Worm (Caenorhabditis elegans): ENCODE measurements around the gene Y42A5A.1.
A peak's percentile ranks its signal among the peaks of the same experiment; 100 is the strongest.

Gene Y42A5A.1

DNA sequence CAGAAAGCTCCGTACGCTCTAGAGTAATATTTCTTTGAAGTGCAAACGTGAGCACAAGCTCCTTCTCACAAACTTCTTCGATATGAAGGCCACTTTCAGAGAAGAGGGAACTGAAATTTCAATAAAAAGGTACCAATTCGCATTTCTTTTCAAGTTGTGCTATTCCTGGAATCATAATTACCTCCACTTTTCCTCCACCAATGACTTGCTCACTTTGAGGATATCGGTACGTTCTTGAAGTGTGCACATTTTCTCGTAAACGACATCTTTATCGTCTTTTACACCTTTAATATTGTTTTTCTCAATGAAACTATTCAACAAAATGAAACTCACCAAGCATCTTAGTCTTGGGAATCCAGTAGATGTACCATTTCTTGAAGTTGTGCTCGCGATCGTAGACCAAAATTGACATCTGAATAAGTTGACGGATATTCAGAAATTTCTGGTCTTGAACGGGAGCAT is 31.6 kb downstream of the Y42A5A.1 start, which contains the start of gene scb-1 (continued):
- TF ChIP-seq mcd-1 (GFP tag; IDR thresholded peaks at IDR 0.05) (no peak), atf-7 (tag; optimal IDR thresholded peaks at IDR 0.05) (no peak), dpff-1 (tag; optimal IDR thresholded peaks at IDR 0.05) (peak; percentile 72), sptf-2 (GFP tag; optimal IDR thresholded peaks at IDR 0.05) (no peak), lag-1 (GFP tag; IDR thresholded peaks at IDR 0.05) (no peak), B0019.2 (GFP tag; conservative IDR thresholded peaks at IDR 0.05) (no peak), pbrm-1 (GFP tag; IDR thresholded peaks at IDR 0.05) (peak; percentile 8; the same call in 1 of the 2 replicates), nfyb-1 (GFP tag; IDR thresholded peaks at IDR 0.05) (0 out of 2 replicates have a peak, but pooled peaks have one; percentile 18), snpc-4 (GFP tag; optimal IDR thresholded peaks at IDR 0.05) (no peak), snpc-4 (tag; optimal IDR thresholded peaks at IDR 0.05) (no peak)

DNA sequence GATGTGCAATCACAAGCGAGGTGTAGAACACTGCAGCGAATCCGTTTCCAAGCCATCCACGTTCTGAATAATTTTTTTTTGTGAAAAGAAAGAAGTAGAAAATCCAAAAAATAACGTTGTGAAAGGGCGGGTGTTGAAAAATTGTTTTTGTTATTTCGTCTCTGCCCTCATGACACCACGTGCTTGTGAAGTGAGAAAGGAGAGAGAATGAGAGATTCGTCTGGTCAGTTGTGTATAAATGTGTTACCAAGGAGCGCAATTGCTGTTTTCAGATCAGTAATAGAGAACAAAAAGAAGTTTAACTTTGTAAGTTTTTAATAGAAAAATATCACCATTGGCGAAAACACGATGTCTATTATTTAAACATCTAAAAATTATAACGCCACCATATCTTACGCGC is 33.5 kb downstream of the Y42A5A.1 start:
- TF ChIP-seq mes-4 (tag; optimal IDR thresholded peaks at IDR 0.05) = no peak
- no peak for TF ChIP-seq ztf-6 (GFP tag; IDR thresholded peaks at IDR 0.05)
- TF ChIP-seq K12H6.12 (tag; optimal IDR thresholded peaks at IDR 0.05) = peak; percentile 19
- no peak for TF ChIP-seq Y56A3A.18 (GFP tag; IDR thresholded peaks at IDR 0.05)
- no peak for TF ChIP-seq F39B2.1 (GFP tag; IDR thresholded peaks at IDR 0.05)
- no peak for TF ChIP-seq B0035.1 (tag; optimal IDR thresholded peaks at IDR 0.05)
- no peak for TF ChIP-seq T07F8.4 (tag; optimal IDR thresholded peaks at IDR 0.05)
- no peak for TF ChIP-seq F49E8.2 (tag; optimal IDR thresholded peaks at IDR 0.05; ENCODE audit: insufficient read depth)
- no peak for TF ChIP-seq hrde-1 (tag; optimal IDR thresholded peaks at IDR 0.05; ENCODE audit: borderline replicate concordance)
- no peak for TF ChIP-seq rpc-1 (optimal IDR thresholded peaks at IDR 0.05)
- TF ChIP-seq rpc-1 (tag; optimal IDR thresholded peaks at IDR 0.05) = no peak
- TF ChIP-seq lin-35 (GFP tag; optimal IDR thresholded peaks at IDR 0.05) = peak in 1 of 3 experiments; percentile 42
- no peak for TF ChIP-seq mcd-1 (GFP tag; IDR thresholded peaks at IDR 0.05)
- TF ChIP-seq snpc-1.1 (tag; optimal IDR thresholded peaks at IDR 0.05; ENCODE audit: insufficient read depth) = no peak
- TF ChIP-seq F33H1.4 (GFP tag; IDR thresholded peaks at IDR 0.05) = no peak
- no peak for TF ChIP-seq F10E7.11 (tag; optimal IDR thresholded peaks at IDR 0.05)
- peak; percentile 11 for TF ChIP-seq tbp1 (GFP tag; optimal IDR thresholded peaks at IDR 0.05)
- no peak for TF ChIP-seq cebp-1 (GFP tag; IDR thresholded peaks at IDR 0.05)
- TF ChIP-seq cebp-1 (tag; optimal IDR thresholded peaks at IDR 0.05) = peak; percentile 41
- no peak for TF ChIP-seq Y67H2A.10 (GFP tag; conservative IDR thresholded peaks at IDR 0.05)
- peak; percentile 19 for TF ChIP-seq attf-5 (GFP tag; optimal IDR thresholded peaks at IDR 0.05)
- TF ChIP-seq egrh-3 (GFP tag; IDR thresholded peaks at IDR 0.05) = no peak
- no peak for TF ChIP-seq ceh-79 (tag; optimal IDR thresholded peaks at IDR 0.05)
- no peak for TF ChIP-seq attf-3 (GFP tag; conservative IDR thresholded peaks at IDR 0.05)
- TF ChIP-seq hmg-1.2 (GFP tag; IDR thresholded peaks at IDR 0.05) = no peak; the same call in 1 of the 2 replicates
- TF ChIP-seq ceh-91 (GFP tag; IDR thresholded peaks at IDR 0.05) = no peak
- no peak for TF ChIP-seq nhr-120 (GFP tag; IDR thresholded peaks at IDR 0.05)
- no peak for TF ChIP-seq dox-1 (GFP tag; IDR thresholded peaks at IDR 0.05)
- no peak for TF ChIP-seq mxl-1 (tag; optimal IDR thresholded peaks at IDR 0.05)
- TF ChIP-seq him-1 (tag; optimal IDR thresholded peaks at IDR 0.05) = no peak
- no peak for TF ChIP-seq pha-4 (tag; optimal IDR thresholded peaks at IDR 0.05)
- no peak for TF ChIP-seq F55B11.4 (tag; optimal IDR thresholded peaks at IDR 0.05; ENCODE audit: borderline replicate concordance, insufficient read depth)
- no peak for TF ChIP-seq lin-26 (GFP tag; IDR thresholded peaks at IDR 0.05)
- no peak for TF ChIP-seq Y95B8A.8 (GFP tag; IDR thresholded peaks at IDR 0.05)
- peak; percentile 5 for TF ChIP-seq lin-40 (tag; optimal IDR thresholded peaks at IDR 0.05)
- TF ChIP-seq ccch-3 (GFP tag; optimal IDR thresholded peaks at IDR 0.05) = no peak
- TF ChIP-seq lin-54 (GFP tag; optimal IDR thresholded peaks at IDR 0.05) = no peak
- no peak for TF ChIP-seq Y79H2A.3 (GFP tag; conservative IDR thresholded peaks at IDR 0.05)

Data from whole organism, young adult.